Worm (Caenorhabditis elegans) whole organism, midembryonic: ENCODE data around the gene C14A11.9.

Source experiments
- cog-1 ChIP-seq: sonication (generic microtip); optimal IDR thresholded peaks from 2 replicates; lab custom pipeline; 2016; ENCODE audit warnings: missing genetic modification characterization, missing compliant biosample characterization
- flt-1 ChIP-seq: fragments of 200-800 bp; sonication (Bioruptor generic); IDR thresholded peaks from 2 replicates; pipeline ENCODE4 v1.3.6; 2022; ENCODE audit warnings: missing genetic modification characterization, missing compliant biosample characterization
- klf-2 ChIP-seq: fragments of 200-800 bp; sonication (Bioruptor generic); conservative IDR thresholded peaks from 2 replicates; pipeline ENCODE4 v1.3.6; 2022; ENCODE audit warnings: missing genetic modification reagents, missing genetic modification characterization, missing compliant biosample characterization
- med-1 ChIP-seq: sonication (generic microtip); optimal IDR thresholded peaks from 2 replicates; lab custom pipeline; 2017; ENCODE audit warnings: missing genetic modification characterization, mild to moderate bottlenecking, missing compliant biosample characterization, antibody characterized with exemption, missing genetic modification reagents; ENCODE audit not compliant: insufficient read depth
- ref-1 ChIP-seq: fragments of 200-800 bp; sonication (Bioruptor generic); conservative IDR thresholded peaks from 2 replicates; pipeline ENCODE4 v1.3.6; 2022; ENCODE audit warnings: missing genetic modification reagents, missing genetic modification characterization, missing compliant biosample characterization
- tab-1 ChIP-seq: fragments of 200-800 bp; sonication (Bioruptor generic); IDR thresholded peaks from 2 replicates; pipeline ENCODE4 v1.3.6; 2022; ENCODE audit warnings: missing genetic modification characterization, missing compliant biosample characterization
- ztf-23 ChIP-seq: fragments of 200-800 bp; sonication (Bioruptor generic); IDR thresholded peaks from 2 replicates; pipeline ENCODE4 v1.3.6; 2022; ENCODE audit warnings: missing genetic modification reagents, missing genetic modification characterization, missing compliant biosample characterization
- ztf-29 ChIP-seq: fragments of 200-800 bp; sonication (Bioruptor generic); IDR thresholded peaks from 2 replicates; pipeline ENCODE4 v1.3.6; 2022; ENCODE audit warnings: missing genetic modification reagents, missing genetic modification characterization, missing compliant biosample characterization

DNA sequence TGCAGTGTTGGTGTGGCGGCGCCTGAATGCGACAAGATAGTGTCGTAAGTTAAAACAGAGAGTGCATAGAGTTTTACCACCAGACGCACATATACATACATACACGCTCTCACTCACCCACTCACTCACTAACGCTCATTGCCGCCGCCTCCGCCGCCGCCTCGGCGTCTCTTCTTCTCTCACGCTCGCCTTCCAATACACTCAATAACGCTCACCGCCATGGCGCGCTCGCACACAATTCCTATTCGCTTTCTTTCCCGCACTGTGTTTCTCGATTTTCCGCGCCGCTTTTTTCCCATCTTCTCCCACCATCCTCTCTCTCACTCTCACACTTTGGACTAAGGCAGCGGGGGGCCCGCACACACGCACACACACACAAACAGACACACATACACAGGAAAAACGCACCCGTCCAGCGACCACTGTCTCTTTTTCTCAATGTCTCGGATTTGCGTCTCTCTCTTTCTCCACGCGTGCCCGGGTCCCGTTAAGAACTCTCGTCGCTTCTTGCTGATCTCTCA, 43.0 kb upstream of the C14A11.9 start, which contains the start of gene kin-29:
- TF ChIP-seq med-1, result no peak
- no peak; the same call in 1 of the 2 replicates for TF ChIP-seq ztf-23 (GFP tag; lab: Robert Waterston, UW)
- peak; percentile 73 for TF ChIP-seq cog-1 (tag; lab: Kevin White, UChicago)
- TF ChIP-seq ztf-29 (GFP tag; lab: Robert Waterston, UW), result peak; percentile 50
- peak; percentile 43; the same call in 1 of the 2 replicates for TF ChIP-seq flt-1 (GFP tag; lab: Robert Waterston, UW)
- TF ChIP-seq tab-1 (GFP tag; lab: Robert Waterston, UW), result peak; percentile 14; the same call in 1 of the 2 replicates
- TF ChIP-seq ref-1 (GFP tag; lab: Robert Waterston, UW), result 0 out of 2 replicates have a peak, but pooled peaks have one; percentile 32
- TF ChIP-seq klf-2, result no peak
